Fruit fly (Drosophila melanogaster) whole organism, embryonic: ENCODE measurements around the gene Fam92.

Experiments
- B-H2 ChIP-seq: fragments of 200-800 bp; sonication (Bioruptor generic); optimal IDR thresholded peaks from 2 replicates; lab custom pipeline; 2018; ENCODE audit warnings: missing biosample characterization, mild to moderate bottlenecking, missing genetic modification characterization
- CG10321 ChIP-seq: fragments of 200-800 bp; sonication (Bioruptor generic); IDR thresholded peaks from 2 replicates; pipeline ENCODE4 v1.3.6; 2022; ENCODE audit warnings: missing biosample characterization, missing genetic modification characterization
- CG30403 ChIP-seq: fragments of 200-800 bp; sonication (Bioruptor generic); optimal IDR thresholded peaks from 3 replicates; lab custom pipeline; 2016; ENCODE audit warnings: missing biosample characterization, missing genetic modification characterization
- CG42726 ChIP-seq: fragments of 200-800 bp; sonication (Bioruptor generic); IDR thresholded peaks from 2 replicates; pipeline ENCODE4 v1.3.6; 2022; ENCODE audit warnings: missing biosample characterization, missing genetic modification characterization; ENCODE audit not compliant: partially characterized antibody
- CG7928 ChIP-seq: fragments of 200-800 bp; sonication (Bioruptor generic); optimal IDR thresholded peaks from 2 replicates; lab custom pipeline; 2017; ENCODE audit warnings: missing biosample characterization, mild to moderate bottlenecking, missing genetic modification characterization
- Jarid2 ChIP-seq: fragments of 200-800 bp; sonication (Bioruptor generic); optimal IDR thresholded peaks from 3 replicates; lab custom pipeline; 2017; ENCODE audit warnings: mild to moderate bottlenecking, missing biosample characterization, missing genetic modification reagents, missing genetic modification characterization
- croc ChIP-seq: fragments of 200-800 bp; sonication (Bioruptor generic); conservative IDR thresholded peaks from 3 replicates; pipeline ENCODE4 v1.3.6; 2022; ENCODE audit warnings: missing biosample characterization, missing genetic modification characterization
- lab ChIP-seq: fragments of 200-800 bp; sonication (Bioruptor generic); optimal IDR thresholded peaks from 3 replicates; lab custom pipeline; 2017; ENCODE audit warnings: missing biosample characterization, missing genetic modification characterization, mild to moderate bottlenecking, moderate library complexity, missing genetic modification reagents

- TF ChIP-seq CG10321 (GFP tag; lab: Robert Waterston, UW): no peak
- no peak for TF ChIP-seq Jarid2 (GFP tag; lab: Kevin White, UChicago)
- TF ChIP-seq CG42726 (GFP tag; lab: Robert Waterston, UW): no peak
- TF ChIP-seq B-H2 (GFP tag; lab: Kevin White, UChicago): no peak
- no peak for TF ChIP-seq croc (GFP tag; lab: Robert Waterston, UW)
- no peak for TF ChIP-seq lab (GFP tag; lab: Kevin White, UChicago)
- no peak for TF ChIP-seq CG7928 (GFP tag; lab: Kevin White, UChicago)
- TF ChIP-seq CG30403 (GFP tag; lab: Kevin White, UChicago): no peak
Measured at dm6 chr2L:12466506-12467043, 41.9 kb downstream of the Fam92 start.
